Comparison of ENCODE assay signal across 7 worm cellular contexts in the genomic region with DNA sequence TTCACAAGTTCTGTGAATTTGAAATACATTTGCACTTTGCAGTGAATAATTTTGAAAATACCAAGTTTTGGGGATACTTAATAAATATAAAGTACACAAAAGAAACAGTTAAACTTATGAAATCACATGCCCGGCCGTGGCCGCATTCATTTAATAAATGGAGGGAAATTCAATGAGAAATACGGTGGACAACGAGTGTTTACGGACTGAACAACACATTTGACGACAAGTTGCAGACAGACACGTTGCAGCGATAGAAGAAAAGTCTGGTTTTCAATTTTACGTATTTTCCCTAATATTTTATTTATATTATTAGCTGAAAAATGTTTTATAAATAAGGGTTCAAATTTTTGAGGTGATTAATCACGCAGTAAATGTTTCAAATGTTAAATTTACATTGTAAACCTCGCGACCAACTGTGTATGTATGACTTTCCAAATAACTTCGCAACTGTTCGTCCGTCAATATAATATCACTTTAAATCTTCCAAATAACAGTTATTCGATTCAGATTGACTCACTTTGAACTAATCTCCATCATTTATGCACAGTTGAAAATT.
TF ChIP-seq lines count a peak whose summit lies in the region.

A gene (plus strand): TSS at position 509 of the 559 bp plus-strand sequence.

TF ChIP-seq in whole organism, L1 larva, 84 proteins besides CTCF, POLR2A, EP300 and RAD21 (continues in another document):
- peak; percentile 91 for TF ChIP-seq F16B12.6 (tag; optimal IDR thresholded peaks at IDR 0.05; lab: Kevin White, UChicago)
- TF ChIP-seq efl-3 (GFP tag; optimal IDR thresholded peaks at IDR 0.05; lab: Kevin White, UChicago): no peak
- TF ChIP-seq lin-13 (GFP tag; optimal IDR thresholded peaks at IDR 0.05; lab: Kevin White, UChicago): peak; percentile 6
- TF ChIP-seq efl-1 (optimal IDR thresholded peaks at IDR 0.05; lab: Kevin White, UChicago): peak; percentile 56 to 64
- peak; percentile 69 to 94 for TF ChIP-seq efl-1 (GFP tag; optimal IDR thresholded peaks at IDR 0.05 in 1 of 2; lab: Kevin White, UChicago)
- TF ChIP-seq fos-1 (tag; optimal IDR thresholded peaks at IDR 0.05; lab: Kevin White, UChicago): no peak
- TF ChIP-seq snpc-4 (tag; optimal IDR thresholded peaks at IDR 0.05; lab: Kevin White, UChicago): peak; percentile 32
- TF ChIP-seq lin-14 (GFP tag; optimal IDR thresholded peaks at IDR 0.05; lab: Kevin White, UChicago): peak; percentile 73
- TF ChIP-seq lin-15B (tag; optimal IDR thresholded peaks at IDR 0.05; lab: Kevin White, UChicago): no peak
- no peak for TF ChIP-seq pax-3 (tag; optimal IDR thresholded peaks at IDR 0.05; lab: Kevin White, UChicago)
- TF ChIP-seq nhr-77 (tag; optimal IDR thresholded peaks at IDR 0.05; lab: Kevin White, UChicago): peak; percentile 5
- TF ChIP-seq aha-1 (tag; optimal IDR thresholded peaks at IDR 0.05; lab: Kevin White, UChicago): no peak

TF ChIP-seq in whole organism, L2 larva, 48 proteins besides CTCF, POLR2A, EP300 and RAD21 (continues in another document):
- TF ChIP-seq R02D3.7 (tag; optimal IDR thresholded peaks at IDR 0.05; lab: Kevin White, UChicago): no peak
- TF ChIP-seq ceh-82 (tag; optimal IDR thresholded peaks at IDR 0.05; lab: Kevin White, UChicago): no peak
- no peak for TF ChIP-seq sem-4 (tag; optimal IDR thresholded peaks at IDR 0.05; lab: Kevin White, UChicago)
- TF ChIP-seq F13H6.1 (tag; optimal IDR thresholded peaks at IDR 0.05; lab: Kevin White, UChicago): peak; percentile 25
- TF ChIP-seq peb-1 (tag; optimal IDR thresholded peaks at IDR 0.05; lab: Kevin White, UChicago): no peak
- TF ChIP-seq ZK546.5 (tag; optimal IDR thresholded peaks at IDR 0.05; lab: Kevin White, UChicago): no peak
- TF ChIP-seq fos-1 (tag; optimal IDR thresholded peaks at IDR 0.05; lab: Kevin White, UChicago): peak; percentile 5
- TF ChIP-seq elt-3 (tag; optimal IDR thresholded peaks at IDR 0.05; lab: Kevin White, UChicago): no peak
- TF ChIP-seq nhr-12 (tag; optimal IDR thresholded peaks at IDR 0.05; lab: Kevin White, UChicago): no peak
- no peak for TF ChIP-seq ceh-16 (tag; optimal IDR thresholded peaks at IDR 0.05; lab: Kevin White, UChicago)
- TF ChIP-seq nhr-25 (tag; optimal IDR thresholded peaks at IDR 0.05; lab: Kevin White, UChicago): peak; percentile 35
- TF ChIP-seq nhr-237 (tag; optimal IDR thresholded peaks at IDR 0.05; lab: Kevin White, UChicago): no peak
- TF ChIP-seq blmp-1 (tag; optimal IDR thresholded peaks at IDR 0.05; lab: Kevin White, UChicago; ENCODE audit: insufficient read depth): no peak

TF ChIP-seq in whole organism, L3 larva, 47 proteins besides CTCF, POLR2A, EP300 and RAD21 (continues in another document):
- TF ChIP-seq unc-62 (GFP tag; optimal IDR thresholded peaks at IDR 0.05; lab: Kevin White, UChicago) (no peak), hmg-11 (tag; optimal IDR thresholded peaks at IDR 0.05; lab: Kevin White, UChicago) (peak; percentile 75), snpc-4 (tag; optimal IDR thresholded peaks at IDR 0.05; lab: Kevin White, UChicago) (peak; percentile 51), nhr-43 (tag; optimal IDR thresholded peaks at IDR 0.05; lab: Kevin White, UChicago; ENCODE audit: poor library complexity, severe bottlenecking) (peak; percentile 31), ama-1 (optimal IDR thresholded peaks at IDR 0.05; lab: Kevin White, UChicago) (no peak), ztf-11 (tag; optimal IDR thresholded peaks at IDR 0.05; lab: Kevin White, UChicago) (no peak), nhr-23 (tag; optimal IDR thresholded peaks at IDR 0.05; lab: Kevin White, UChicago) (peak; percentile 63), nhr-67 (tag; optimal IDR thresholded peaks at IDR 0.05; lab: Kevin White, UChicago) (no peak), lsy-12 (tag; optimal IDR thresholded peaks at IDR 0.05; lab: Kevin White, UChicago) (no peak), nhr-25 (tag; optimal IDR thresholded peaks at IDR 0.05; lab: Kevin White, UChicago) (peak; percentile 4), pha-4 (tag; optimal IDR thresholded peaks at IDR 0.05; lab: Kevin White, UChicago) (peak; percentile 66), elt-3 (tag; optimal IDR thresholded peaks at IDR 0.05; lab: Kevin White, UChicago) (no peak), elt-1 (tag; optimal IDR thresholded peaks at IDR 0.05; lab: Kevin White, UChicago) (no peak)

TF ChIP-seq in whole organism, L4 larva, 104 proteins besides CTCF, POLR2A, EP300 and RAD21 (continues in another document):
- TF ChIP-seq lin-13 (GFP tag; optimal IDR thresholded peaks at IDR 0.05; lab: Kevin White, UChicago) (peak; percentile 42), daf-19 (GFP tag; conservative IDR thresholded peaks at IDR 0.05; lab: Robert Waterston, UW) (no peak), mes-2 (tag; optimal IDR thresholded peaks at IDR 0.05; lab: Kevin White, UChicago; ENCODE audit: poor library complexity, severe bottlenecking) (peak; percentile 77), zip-11 (GFP tag; IDR thresholded peaks at IDR 0.05; lab: Robert Waterston, UW) (no peak), ceh-44 (GFP tag; IDR thresholded peaks at IDR 0.05; lab: Robert Waterston, UW) (no peak), spr-1 (tag; optimal IDR thresholded peaks at IDR 0.05; lab: Kevin White, UChicago) (no peak), Y48G9A.11 (GFP tag; IDR thresholded peaks at IDR 0.05; lab: Robert Waterston, UW) (no peak), nhr-6 (tag; optimal IDR thresholded peaks at IDR 0.05; lab: Kevin White, UChicago) (peak; percentile 28), lin-38 (GFP tag; IDR thresholded peaks at IDR 0.05; lab: Robert Waterston, UW) (peak; percentile 39; the same call in 1 of the 2 replicates), aha-1 (tag; lab: Kevin White, UChicago) (peak; percentile 74), T20F7.1 (GFP tag; optimal IDR thresholded peaks at IDR 0.05; lab: Kevin White, UChicago) (peak; percentile 52), fkh-10 (GFP tag; optimal IDR thresholded peaks at IDR 0.05; lab: Kevin White, UChicago) (peak; percentile 13), ces-1 (GFP tag; optimal IDR thresholded peaks at IDR 0.05; lab: Kevin White, UChicago) (peak; percentile 55)

TF ChIP-seq in whole organism, late embryonic, 69 proteins besides CTCF, POLR2A, EP300 and RAD21:
- no peak for TF ChIP-seq odd-2 (tag; optimal IDR thresholded peaks at IDR 0.05; lab: Kevin White, UChicago)
- TF ChIP-seq nfya-1 (tag; optimal IDR thresholded peaks at IDR 0.05; lab: Kevin White, UChicago): peak; percentile 28
- TF ChIP-seq unc-42 (tag; optimal IDR thresholded peaks at IDR 0.05; lab: Kevin White, UChicago): peak; percentile 84
- TF ChIP-seq sdc-2 (tag; optimal IDR thresholded peaks at IDR 0.05; lab: Kevin White, UChicago): no peak
- no peak for TF ChIP-seq ceh-30 (tag; optimal IDR thresholded peaks at IDR 0.05; lab: Kevin White, UChicago)
- no peak for TF ChIP-seq pros-1 (tag; optimal IDR thresholded peaks at IDR 0.05; lab: Kevin White, UChicago)
- TF ChIP-seq F13H6.1 (tag; optimal IDR thresholded peaks at IDR 0.05; lab: Kevin White, UChicago): no peak
- TF ChIP-seq fax-1 (tag; optimal IDR thresholded peaks at IDR 0.05; lab: Kevin White, UChicago): no peak
- TF ChIP-seq lin-11 (tag; optimal IDR thresholded peaks at IDR 0.05; lab: Kevin White, UChicago): no peak
- TF ChIP-seq ceh-14 (tag; optimal IDR thresholded peaks at IDR 0.05; lab: Kevin White, UChicago): no peak

TF ChIP-seq in whole organism, mixed stage, embryonic, 35 proteins besides CTCF, POLR2A, EP300 and RAD21:
- TF ChIP-seq ces-1 (GFP tag; optimal IDR thresholded peaks at IDR 0.05; lab: Kevin White, UChicago): peak; percentile 92
- peak; percentile 28 for TF ChIP-seq nhr-2 (tag; optimal IDR thresholded peaks at IDR 0.05; lab: Kevin White, UChicago)
- TF ChIP-seq lsy-2 (tag; optimal IDR thresholded peaks at IDR 0.05; lab: Kevin White, UChicago): peak; percentile 92
- no peak for TF ChIP-seq lin-13 (tag; optimal IDR thresholded peaks at IDR 0.05; lab: Kevin White, UChicago)

TF ChIP-seq in whole organism, young adult, 124 proteins besides CTCF, POLR2A, EP300 and RAD21 (continues in another document):
- TF ChIP-seq rcor-1 (GFP tag; IDR thresholded peaks at IDR 0.05; lab: Robert Waterston, UW) (no peak), mxl-1 (tag; optimal IDR thresholded peaks at IDR 0.05; lab: Kevin White, UChicago) (no peak), rpc-1 (optimal IDR thresholded peaks at IDR 0.05; lab: Kevin White, UChicago) (no peak), rpc-1 (tag; optimal IDR thresholded peaks at IDR 0.05; lab: Kevin White, UChicago) (no peak), F22D6.2 (tag; optimal IDR thresholded peaks at IDR 0.05; lab: Kevin White, UChicago) (no peak), let-607 (tag; optimal IDR thresholded peaks at IDR 0.05; lab: Kevin White, UChicago) (peak; percentile 67 to 87), sptf-2 (GFP tag; optimal IDR thresholded peaks at IDR 0.05; lab: Kevin White, UChicago) (no peak), lin-40 (tag; optimal IDR thresholded peaks at IDR 0.05; lab: Kevin White, UChicago) (peak; percentile 2), ceh-79 (tag; optimal IDR thresholded peaks at IDR 0.05; lab: Kevin White, UChicago) (no peak), T26A5.8 (tag; optimal IDR thresholded peaks at IDR 0.05; lab: Kevin White, UChicago) (no peak), snpc-4 (GFP tag; optimal IDR thresholded peaks at IDR 0.05; lab: Kevin White, UChicago) (peak; percentile 4), snpc-4 (tag; optimal IDR thresholded peaks at IDR 0.05; lab: Kevin White, UChicago) (peak in 2 of 4 experiments; percentile 0 to 12), tlf-1 (GFP tag; optimal IDR thresholded peaks at IDR 0.05; lab: Kevin White, UChicago) (no peak), pbrm-1 (GFP tag; IDR thresholded peaks at IDR 0.05; lab: Robert Waterston, UW) (no peak), athp-1 (tag; optimal IDR thresholded peaks at IDR 0.05; lab: Kevin White, UChicago) (no peak), hmg-20 (GFP tag; IDR thresholded peaks at IDR 0.05; lab: Robert Waterston, UW) (no peak), F57A8.1 (GFP tag; optimal IDR thresholded peaks at IDR 0.05; lab: Kevin White, UChicago) (no peak), xnd-1 (tag; optimal IDR thresholded peaks at IDR 0.05; lab: Kevin White, UChicago) (no peak), cebp-1 (GFP tag; IDR thresholded peaks at IDR 0.05; lab: Robert Waterston, UW) (no peak), cebp-1 (tag; optimal IDR thresholded peaks at IDR 0.05; lab: Kevin White, UChicago) (peak; percentile 67), tbp1 (GFP tag; optimal IDR thresholded peaks at IDR 0.05; lab: Kevin White, UChicago) (peak; percentile 14), egrh-3 (GFP tag; IDR thresholded peaks at IDR 0.05; lab: Robert Waterston, UW) (no peak), lag-1 (GFP tag; IDR thresholded peaks at IDR 0.05; lab: Robert Waterston, UW) (no peak), mel-28 (tag; optimal IDR thresholded peaks at IDR 0.05; lab: Kevin White, UChicago; ENCODE audit: borderline replicate concordance) (no peak), ztf-6 (GFP tag; IDR thresholded peaks at IDR 0.05; lab: Robert Waterston, UW) (no peak), dpl-1 (GFP tag; optimal IDR thresholded peaks at IDR 0.05; lab: Kevin White, UChicago) (peak; percentile 24), ceh-58 (GFP tag; IDR thresholded peaks at IDR 0.05; lab: Robert Waterston, UW) (no peak), D2030.7 (GFP tag; IDR thresholded peaks at IDR 0.05; lab: Robert Waterston, UW) (no peak; the same call in 1 of the 2 replicates), bed-1 (GFP tag; IDR thresholded peaks at IDR 0.05; lab: Robert Waterston, UW) (no peak)
